Fruit fly (Drosophila melanogaster) whole organism, embryonic: ENCODE results near the gene Neu2.
A peak's percentile ranks its signal among the peaks of the same experiment; 100 is the strongest.

ENCODE experiments used
- CG10979 ChIP-seq: fragments of 200-800 bp; sonication (Bioruptor generic); optimal IDR thresholded peaks from 2 replicates; lab custom pipeline; 2018; ENCODE audit warnings: missing biosample characterization, mild to moderate bottlenecking, missing genetic modification characterization, moderate library complexity
- CG14710 ChIP-seq: fragments of 200-800 bp; sonication (Bioruptor generic); optimal IDR thresholded peaks from 3 replicates; lab custom pipeline; 2019; ENCODE audit warnings: missing biosample characterization, mild to moderate bottlenecking, missing genetic modification characterization, moderate library complexity
- CG14860 ChIP-seq: fragments of 200-800 bp; sonication (Bioruptor generic); IDR thresholded peaks from 3 replicates; pipeline ENCODE4 v1.3.6; 2022; ENCODE audit warnings: missing biosample characterization, missing genetic modification characterization; ENCODE audit not compliant: partially characterized antibody
- CG15479 ChIP-seq: fragments of 200-800 bp; sonication (Bioruptor generic); optimal IDR thresholded peaks from 3 replicates; lab custom pipeline; 2019; ENCODE audit warnings: missing biosample characterization, mild to moderate bottlenecking, missing genetic modification characterization, moderate library complexity
- CG17361 ChIP-seq: fragments of 200-800 bp; sonication (Bioruptor generic); IDR thresholded peaks from 3 replicates; pipeline ENCODE4 v1.3.6; 2022; ENCODE audit warnings: missing biosample characterization, missing genetic modification characterization
- CG17802 ChIP-seq: fragments of 200-800 bp; sonication (Bioruptor generic); optimal IDR thresholded peaks from 2 replicates; lab custom pipeline; 2018; ENCODE audit warnings: missing biosample characterization, mild to moderate bottlenecking, missing genetic modification characterization, moderate library complexity
- CG18262 ChIP-seq: fragments of 200-800 bp; optimal IDR thresholded peaks from 3 replicates; lab custom pipeline; 2019; ENCODE audit warnings: missing biosample characterization, mild to moderate bottlenecking, missing genetic modification characterization, moderate library complexity
- CG1832 ChIP-seq: fragments of 200-800 bp; sonication (Bioruptor generic); optimal IDR thresholded peaks from 2 replicates; lab custom pipeline; 2017; ENCODE audit warnings: missing biosample characterization, mild to moderate bottlenecking, missing genetic modification characterization, inconsistent platforms
- CG18599 ChIP-seq: fragments of 200-800 bp; sonication (Bioruptor generic); optimal IDR thresholded peaks from 3 replicates; lab custom pipeline; 2017; ENCODE audit warnings: missing biosample characterization, missing genetic modification characterization, mild to moderate bottlenecking, moderate library complexity, missing genetic modification reagents
- CG2129 ChIP-seq: fragments of 200-800 bp; sonication (Bioruptor generic); IDR thresholded peaks from 2 replicates; pipeline ENCODE4 v1.3.6; 2022; ENCODE audit warnings: missing biosample characterization, missing genetic modification characterization; ENCODE audit not compliant: partially characterized antibody
- CG2678 ChIP-seq: fragments of 200-800 bp; sonication (Bioruptor generic); optimal IDR thresholded peaks from 3 replicates; lab custom pipeline; 2019; ENCODE audit warnings: missing biosample characterization, mild to moderate bottlenecking, missing genetic modification characterization, moderate library complexity
- CG3065 ChIP-seq: fragments of 200-800 bp; sonication (Bioruptor generic); optimal IDR thresholded peaks from 2 replicates; lab custom pipeline; 2016; ENCODE audit warnings: missing biosample characterization, missing genetic modification characterization
- CG31365 ChIP-seq: fragments of 200-800 bp; sonication (Bioruptor generic); optimal IDR thresholded peaks from 2 replicates; lab custom pipeline; 2018; ENCODE audit warnings: missing biosample characterization, mild to moderate bottlenecking, missing genetic modification characterization
- CG31441 ChIP-seq: fragments of 200-800 bp; sonication (Bioruptor generic); IDR thresholded peaks from 2 replicates; pipeline ENCODE4 v1.3.6; 2022; ENCODE audit warnings: missing biosample characterization, missing genetic modification characterization
- CG4424 ChIP-seq: fragments of 200-800 bp; sonication (Bioruptor generic); optimal IDR thresholded peaks from 3 replicates; lab custom pipeline; 2016; ENCODE audit warnings: missing biosample characterization, missing genetic modification characterization
- CG8281 ChIP-seq: fragments of 200-800 bp; sonication (Bioruptor generic); optimal IDR thresholded peaks from 2 replicates; lab custom pipeline; 2018; ENCODE audit warnings: missing biosample characterization, mild to moderate bottlenecking, missing genetic modification characterization, moderate library complexity
- CG8388 ChIP-seq: fragments of 200-800 bp; sonication (Bioruptor generic); optimal IDR thresholded peaks from 2 replicates; lab custom pipeline; 2019; ENCODE audit warnings: missing biosample characterization, mild to moderate bottlenecking, missing genetic modification characterization, moderate library complexity
- CoRest ChIP-seq: fragments of 200-800 bp; sonication (Bioruptor generic); optimal IDR thresholded peaks from 3 replicates; lab custom pipeline; 2018; ENCODE audit warnings: missing biosample characterization, mild to moderate bottlenecking, missing genetic modification characterization, moderate library complexity
- D ChIP-seq, 2 experiments: fragments of 200-800 bp in 1 of 2; fragments of >200 bp in 1 of 2; sonication (Bioruptor generic) in 1 of 2; optimal IDR thresholded peaks; 2 replicates in 1 of 2; 3 replicates in 1 of 2; lab custom pipeline; 2017; ENCODE audit warnings: mild to moderate bottlenecking in 1 of 2, missing biosample characterization in 1 of 2, missing genetic modification characterization in 1 of 2, missing genetic modification reagents in 1 of 2
- D19A ChIP-seq: fragments of 200-800 bp; optimal IDR thresholded peaks from 3 replicates; lab custom pipeline; 2019; ENCODE audit warnings: missing biosample characterization, mild to moderate bottlenecking, missing genetic modification characterization, moderate library complexity
- Ets65A ChIP-seq: fragments of 200-800 bp; sonication (Bioruptor generic); peaks from one replicate; lab custom pipeline; 2016; ENCODE audit warnings: missing biosample characterization, missing genetic modification characterization
- Ets97D ChIP-seq: fragments of 200-800 bp; sonication (Bioruptor generic); optimal IDR thresholded peaks from 3 replicates; lab custom pipeline; 2016; ENCODE audit warnings: missing biosample characterization, missing genetic modification characterization
- Gsc ChIP-seq: fragments of 200-800 bp; sonication (Bioruptor generic); IDR thresholded peaks from 2 replicates; pipeline ENCODE4 v1.3.6; 2022; ENCODE audit warnings: missing biosample characterization, missing genetic modification characterization
- Hr78 ChIP-seq, 2 experiments: fragments of 200-800 bp in 1 of 2; fragments of >200 bp in 1 of 2; sonication (Bioruptor generic) in 1 of 2; optimal IDR thresholded peaks; 2 replicates each; lab custom pipeline; 2017 to 2019; ENCODE audit warnings: missing biosample characterization in 2 of 2, missing genetic modification characterization in 2 of 2, mild to moderate bottlenecking in 1 of 2, moderate library complexity in 1 of 2
- Mad ChIP-seq: fragments of 200-800 bp; sonication (Bioruptor generic); optimal IDR thresholded peaks from 2 replicates; lab custom pipeline; 2016; ENCODE audit warnings: missing biosample characterization, missing genetic modification characterization
- Ptx1 ChIP-seq: fragments of 200-800 bp; sonication (Bioruptor generic); IDR thresholded peaks from 2 replicates; pipeline ENCODE4 v1.3.6; 2022; ENCODE audit warnings: missing biosample characterization, missing genetic modification characterization
- Rx ChIP-seq: fragments of 200-800 bp; sonication (Bioruptor generic); IDR thresholded peaks from 2 replicates; pipeline ENCODE4 v1.3.6; 2022; ENCODE audit warnings: missing biosample characterization, missing genetic modification characterization
- Sox100B ChIP-seq: fragments of 200-800 bp; sonication (Bioruptor generic); optimal IDR thresholded peaks from 3 replicates; lab custom pipeline; 2018; ENCODE audit warnings: missing biosample characterization, mild to moderate bottlenecking, missing genetic modification characterization
- Sox102F ChIP-seq: fragments of 200-800 bp; sonication (Bioruptor generic); optimal IDR thresholded peaks from 2 replicates; lab custom pipeline; 2018; ENCODE audit warnings: missing biosample characterization, mild to moderate bottlenecking, missing genetic modification characterization, moderate library complexity
- Xbp1 ChIP-seq: fragments of 200-800 bp; sonication (Bioruptor generic); optimal IDR thresholded peaks from 3 replicates; lab custom pipeline; 2016; ENCODE audit warnings: missing biosample characterization, mild to moderate bottlenecking, missing genetic modification characterization
- bsh ChIP-seq, 2 experiments: fragments of 200-800 bp; sonication (Bioruptor generic); optimal IDR thresholded peaks; 2 replicates each; lab custom pipeline; 2017 to 2018; ENCODE audit warnings: mild to moderate bottlenecking in 2 of 2, missing biosample characterization in 2 of 2, missing genetic modification characterization in 2 of 2, moderate library complexity in 1 of 2
- cg ChIP-seq: fragments of 200-800 bp; sonication (Bioruptor generic); optimal IDR thresholded peaks from 3 replicates; lab custom pipeline; 2019; ENCODE audit warnings: missing biosample characterization, mild to moderate bottlenecking, missing genetic modification characterization, moderate library complexity
- chinmo ChIP-seq: fragments of 200-800 bp; sonication (Bioruptor generic); IDR thresholded peaks from 4 replicates; pipeline ENCODE4 v1.3.6; 2022; ENCODE audit warnings: missing biosample characterization, missing genetic modification characterization; ENCODE audit not compliant: partially characterized antibody
- fd64A ChIP-seq: fragments of 200-800 bp; sonication (Bioruptor generic); optimal IDR thresholded peaks from 3 replicates; lab custom pipeline; 2018; ENCODE audit warnings: missing biosample characterization, mild to moderate bottlenecking, missing genetic modification characterization
- gem ChIP-seq: fragments of 200-800 bp; sonication (Bioruptor generic); optimal IDR thresholded peaks from 2 replicates; lab custom pipeline; 2019; ENCODE audit warnings: missing biosample characterization, mild to moderate bottlenecking, missing genetic modification characterization, moderate library complexity
- lola ChIP-seq, 3 experiments: fragments of >200 bp in 2 of 3; fragments of 200-800 bp in 1 of 3; sonication (Bioruptor generic) in 1 of 3; optimal IDR thresholded peaks; 2 replicates each; lab custom pipeline; 2017 to 2019; ENCODE audit warnings: missing biosample characterization in 3 of 3, missing genetic modification characterization in 3 of 3, mild to moderate bottlenecking in 1 of 3, moderate library complexity in 1 of 3
- row ChIP-seq: fragments of 200-800 bp; sonication (Bioruptor generic); IDR thresholded peaks from 3 replicates; pipeline ENCODE4 v1.3.6; 2022; ENCODE audit warnings: missing biosample characterization, missing genetic modification characterization
- sd ChIP-seq: fragments of 200-800 bp; sonication (Bioruptor generic); optimal IDR thresholded peaks from 3 replicates; lab custom pipeline; 2018; ENCODE audit warnings: missing biosample characterization, mild to moderate bottlenecking, missing genetic modification characterization, moderate library complexity
- sens ChIP-seq: fragments of 200-800 bp; sonication (Bioruptor generic); peaks from one replicate; lab custom pipeline; 2016; ENCODE audit warnings: missing biosample characterization, missing genetic modification characterization
- tll ChIP-seq, 2 experiments: fragments of 200-800 bp in 1 of 2; fragments of >200 bp in 1 of 2; sonication (Bioruptor generic) in 1 of 2; optimal IDR thresholded peaks; 2 replicates each; lab custom pipeline; 2017 to 2019; ENCODE audit warnings: missing biosample characterization in 2 of 2, missing genetic modification characterization in 2 of 2, mild to moderate bottlenecking in 1 of 2, moderate library complexity in 1 of 2
- zfh2 ChIP-seq: fragments of 200-800 bp; sonication (Bioruptor generic); optimal IDR thresholded peaks from 2 replicates; lab custom pipeline; 2016; ENCODE audit warnings: missing biosample characterization, missing genetic modification characterization

Neu2 gene

dm6 chr3L:21476429-21477006, 13.9 kb downstream of the Neu2 start, which contains the start of gene croc (continued):
- TF ChIP-seq chinmo (GFP tag; lab: Robert Waterston, UW) = 0 out of 4 replicates have a peak, but pooled peaks have one; percentile 50
- TF ChIP-seq CG1832 = peak; percentile 96
- TF ChIP-seq CoRest (tag; lab: Kevin White, UChicago) = peak; percentile 61
- no peak for TF ChIP-seq CG3065 (GFP tag; lab: Kevin White, UChicago)
- no peak for TF ChIP-seq Mad (GFP tag; lab: Kevin White, UChicago)
- no peak for TF ChIP-seq CG31365 (tag; lab: Kevin White, UChicago)
- no peak for TF ChIP-seq CG8281 (tag; lab: Kevin White, UChicago)
- TF ChIP-seq tll (GFP tag; optimal IDR thresholded peaks at IDR 0.05; lab: Kevin White, UChicago) = peak; percentile 96 to 98
- peak; percentile 47 for TF ChIP-seq CG15479 (GFP tag; lab: Kevin White, UChicago)
- no peak for TF ChIP-seq zfh2 (GFP tag; lab: Kevin White, UChicago)
- TF ChIP-seq CG2129 (GFP tag; lab: Robert Waterston, UW) = no peak
- no peak for TF ChIP-seq Gsc (GFP tag; lab: Robert Waterston, UW)
- peak; percentile 40 for TF ChIP-seq Ets97D (GFP tag; lab: Kevin White, UChicago)

dm6 chr3L:21471895-21472294, 18.5 kb downstream of the Neu2 start:
- TF ChIP-seq CG4424 (GFP tag; lab: Kevin White, UChicago) = no peak
- peak; percentile 36 for TF ChIP-seq cg (GFP tag; lab: Kevin White, UChicago)
- TF ChIP-seq CG15479 (GFP tag; lab: Kevin White, UChicago) = peak; percentile 82
- TF ChIP-seq CG14860 (GFP tag; lab: Robert Waterston, UW) = 0 out of 3 replicates have a peak, but pooled peaks have one; percentile 19
- peak; percentile 62 for TF ChIP-seq D (optimal IDR thresholded peaks at IDR 0.05; lab: Kevin White, UChicago)
- no peak for TF ChIP-seq D (GFP tag; optimal IDR thresholded peaks at IDR 0.05; lab: Kevin White, UChicago)
- no peak for TF ChIP-seq CG18599

DNA sequence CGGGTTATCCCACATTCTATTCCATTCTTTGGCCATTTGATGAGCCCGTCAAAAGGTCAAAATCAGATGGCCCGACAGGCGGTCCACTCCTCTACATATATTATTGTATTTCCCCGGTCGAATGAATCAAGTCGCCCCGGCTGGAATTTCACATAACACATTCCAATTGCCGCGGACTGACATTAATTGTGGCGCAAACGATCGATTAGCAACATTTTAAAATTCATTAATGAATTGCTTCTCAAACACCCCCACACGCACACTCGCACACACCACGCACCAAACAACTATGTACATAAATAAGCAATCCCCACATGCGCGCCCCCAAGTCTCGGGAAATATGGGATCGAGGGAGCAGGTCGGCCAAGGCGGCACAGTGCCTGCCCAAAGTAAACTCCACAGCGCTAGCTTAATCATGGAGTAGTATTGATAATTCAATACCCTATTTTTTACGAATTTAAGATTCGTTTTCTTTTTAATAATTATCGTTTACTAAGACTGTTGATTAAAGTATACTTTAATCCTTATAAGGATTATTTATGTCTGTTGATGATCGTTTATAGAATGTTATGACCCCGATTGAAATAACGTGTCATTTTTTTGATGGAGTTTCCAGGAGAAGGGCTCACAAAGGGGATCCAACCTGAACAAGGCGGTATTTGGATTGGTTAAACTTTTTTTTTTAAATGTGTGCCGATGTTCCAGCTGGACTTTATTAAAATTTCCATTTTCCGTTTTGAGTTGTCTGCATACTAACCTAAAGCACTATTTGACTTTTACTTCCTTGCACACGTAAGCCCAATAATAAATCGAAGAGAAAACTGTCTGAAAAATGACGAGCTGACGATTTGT, 24.9 kb downstream of the Neu2 start:
- TF ChIP-seq bsh (GFP tag; optimal IDR thresholded peaks at IDR 0.05; lab: Kevin White, UChicago) = no peak
- TF ChIP-seq CG14710 (tag; lab: Kevin White, UChicago) = no peak
- peak in 1 of 2 experiments; percentile 33 for TF ChIP-seq Hr78 (GFP tag; optimal IDR thresholded peaks at IDR 0.05; lab: Kevin White, UChicago)
- 0 out of 2 replicates have a peak, but pooled peaks have one; percentile 10 for TF ChIP-seq Ptx1 (GFP tag; lab: Robert Waterston, UW)
- TF ChIP-seq gem (tag; lab: Kevin White, UChicago) = peak; percentile 17
- no peak for TF ChIP-seq Rx
- TF ChIP-seq CG8388 (GFP tag; lab: Kevin White, UChicago) = peak; percentile 98
- TF ChIP-seq sd (tag; lab: Kevin White, UChicago) = peak; percentile 88
- TF ChIP-seq CG18262 (tag; lab: Kevin White, UChicago) = peak; percentile 64
- no peak for TF ChIP-seq Sox102F (GFP tag; lab: Kevin White, UChicago)
- TF ChIP-seq D19A = peak; percentile 64
- TF ChIP-seq cg (GFP tag; lab: Kevin White, UChicago) = peak; percentile 8
- TF ChIP-seq fd64A = peak; percentile 83
- TF ChIP-seq Sox100B (GFP tag; lab: Kevin White, UChicago) = peak; percentile 33
- peak; percentile 42 for TF ChIP-seq Ets65A (GFP tag; lab: Kevin White, UChicago)
- TF ChIP-seq sens (GFP tag; lab: Kevin White, UChicago) = peak; percentile 86
- no peak for TF ChIP-seq Xbp1 (GFP tag; lab: Kevin White, UChicago)
- no peak for TF ChIP-seq CG2678
- 0 out of 3 replicates have a peak, but pooled peaks have one; percentile 12 for TF ChIP-seq row (GFP tag; lab: Robert Waterston, UW)
- no peak for TF ChIP-seq CG17802
- TF ChIP-seq CG31441 = 0 out of 2 replicates have a peak, but pooled peaks have one; percentile 20
- no peak for TF ChIP-seq D (optimal IDR thresholded peaks at IDR 0.05; lab: Kevin White, UChicago)
- peak; percentile 17 for TF ChIP-seq D (GFP tag; optimal IDR thresholded peaks at IDR 0.05; lab: Kevin White, UChicago)
- TF ChIP-seq CG17361 (GFP tag; lab: Robert Waterston, UW) = peak; percentile 61; the same call in 1 of the 3 replicates
- TF ChIP-seq lola (GFP tag; optimal IDR thresholded peaks at IDR 0.05; lab: Kevin White, UChicago) = peak in 1 of 3 experiments; percentile 26
- peak; percentile 31 for TF ChIP-seq CG10979
